Fruit fly (Drosophila melanogaster): Measurements from ENCODE around the gene Tsen54.

DNA sequence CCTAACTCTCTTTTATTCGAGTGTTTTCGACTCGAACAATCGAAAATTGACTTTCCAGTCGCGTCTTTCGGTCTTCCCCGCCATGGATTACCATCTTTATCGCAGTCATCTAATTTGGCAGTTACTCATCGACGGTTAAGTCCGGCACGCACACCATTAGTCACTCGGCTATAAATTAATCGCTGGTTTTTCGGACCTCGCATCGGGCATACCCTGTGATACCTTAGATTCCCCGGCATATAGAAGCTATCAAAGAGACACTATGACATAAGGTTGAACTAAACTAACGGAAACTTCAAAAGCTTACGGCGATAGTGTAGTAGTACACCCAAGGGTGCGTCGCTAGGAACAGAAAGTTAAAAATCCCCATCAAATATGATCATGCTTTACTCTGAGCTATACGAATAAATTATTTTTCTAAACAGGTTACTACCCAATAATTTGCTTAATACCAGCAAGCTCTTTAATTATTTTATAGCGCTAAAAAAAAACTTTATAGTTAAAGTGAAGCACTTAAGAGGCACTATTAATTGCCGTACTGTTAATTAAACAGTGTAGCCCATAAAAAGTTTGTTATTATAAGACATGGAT lies 26.9 kb downstream of the Tsen54 start:
- TF ChIP-seq pan (optimal IDR thresholded peaks at IDR 0.05) (no peak), psq (optimal IDR thresholded peaks at IDR 0.05) (no peak), EcR (GFP tag; optimal IDR thresholded peaks at IDR 0.05) (no peak), CG8478 (optimal IDR thresholded peaks at IDR 0.05) (no peak), usp (GFP tag; optimal IDR thresholded peaks at IDR 0.05) (no peak)

Measured in whole organism.